Fruit fly (Drosophila melanogaster) whole organism, pupa: ENCODE data around the gene CG31817.

Experiments used
- CG12605 ChIP-seq: fragments of 200-800 bp; sonication (Bioruptor generic); IDR thresholded peaks from 2 replicates; pipeline ENCODE4 v1.3.6; 2022; ENCODE audit warnings: missing biosample characterization, missing genetic modification characterization
- CG14655 ChIP-seq: fragments of 200-800 bp; sonication (Bioruptor generic); optimal IDR thresholded peaks from 3 replicates; lab custom pipeline; 2017; ENCODE audit warnings: mild to moderate bottlenecking, missing biosample characterization, missing genetic modification reagents, missing genetic modification characterization
- CG17806 ChIP-seq: fragments of 200-800 bp; sonication (Bioruptor generic); optimal IDR thresholded peaks from 2 replicates; lab custom pipeline; 2018; ENCODE audit warnings: missing biosample characterization, mild to moderate bottlenecking, missing genetic modification characterization, moderate library complexity
- CG8159 ChIP-seq: fragments of 200-800 bp; sonication (Bioruptor generic); optimal IDR thresholded peaks from 3 replicates; lab custom pipeline; 2018; ENCODE audit warnings: missing biosample characterization, mild to moderate bottlenecking, missing genetic modification characterization, moderate library complexity
- CG8301 ChIP-seq: fragments of 200-800 bp; sonication (Bioruptor generic); optimal IDR thresholded peaks from 2 replicates; lab custom pipeline; 2018; ENCODE audit warnings: missing biosample characterization, mild to moderate bottlenecking, missing genetic modification characterization
- EcR ChIP-seq: fragments of 200-800 bp; sonication (Bioruptor generic); optimal IDR thresholded peaks from 3 replicates; lab custom pipeline; 2019; ENCODE audit warnings: missing biosample characterization, missing genetic modification characterization, mild to moderate bottlenecking, moderate library complexity, missing genetic modification reagents
- Pif1B ChIP-seq: fragments of 200-800 bp; sonication (Bioruptor generic); optimal IDR thresholded peaks from 3 replicates; lab custom pipeline; 2016; ENCODE audit warnings: missing biosample characterization, missing genetic modification characterization
- fd96Ca ChIP-seq: fragments of 200-800 bp; sonication (Bioruptor generic); IDR thresholded peaks from 3 replicates; pipeline ENCODE4 v1.3.6; 2022; ENCODE audit warnings: missing biosample characterization, missing genetic modification characterization
- gl ChIP-seq: fragments of 200-800 bp; sonication (Bioruptor generic); optimal IDR thresholded peaks from 2 replicates; lab custom pipeline; 2018; ENCODE audit warnings: missing biosample characterization, mild to moderate bottlenecking, missing genetic modification characterization

DNA sequence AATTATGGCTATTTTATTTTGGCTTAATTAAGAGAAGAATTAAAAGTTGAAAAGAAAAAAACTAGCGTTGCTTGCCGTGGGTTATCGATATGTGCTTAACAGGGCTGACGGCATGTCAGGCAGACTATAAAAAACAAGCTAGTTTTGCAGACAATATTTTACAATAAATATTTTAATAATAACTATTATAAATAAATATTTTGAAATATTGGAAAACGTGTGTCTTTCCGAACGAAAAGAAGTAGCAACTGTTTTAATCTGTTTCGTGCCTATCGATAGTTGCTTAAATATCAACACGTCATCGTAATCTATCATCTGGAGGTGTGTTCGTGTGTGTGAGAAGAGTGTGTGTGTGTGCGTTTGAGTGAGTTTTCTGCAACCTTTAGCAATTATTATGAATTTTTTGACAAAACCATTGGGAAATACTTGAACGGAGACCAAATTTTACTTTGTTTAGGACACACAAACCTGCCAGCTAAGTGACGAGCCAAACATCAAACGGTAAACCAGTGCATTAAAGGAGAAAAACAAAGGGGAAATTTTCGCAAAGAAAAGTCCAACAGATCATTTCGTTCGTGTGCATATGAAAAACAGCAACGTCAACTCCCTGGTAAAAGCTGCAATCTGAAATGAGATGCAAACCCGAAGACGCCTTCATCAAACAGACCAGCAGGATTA is 30.5 kb downstream of the CG31817 start, which contains the start of the genes CG5861 and Syx5:
- TF ChIP-seq CG8301 (tag; lab: Kevin White, UChicago) (no peak), CG8159 (tag; lab: Kevin White, UChicago) (no peak), Pif1B (no peak), CG12605 (GFP tag; lab: Robert Waterston, UW) (no peak), EcR (GFP tag; lab: Kevin White, UChicago) (peak; percentile 0), fd96Ca (no peak; the same call in 2 of the 3 replicates), CG14655 (GFP tag; lab: Kevin White, UChicago) (no peak), CG17806 (peak; percentile 37), gl (tag; lab: Kevin White, UChicago) (no peak)
